Worm (Caenorhabditis elegans) whole organism, L1 larva: ENCODE data around the gene fipr-8.

ENCODE experiments used
- C04F5.9 ChIP-seq: sonication (generic microtip); optimal IDR thresholded peaks from 2 replicates; lab custom pipeline; 2016; ENCODE audit warnings: missing genetic modification characterization, missing compliant biosample characterization
- C34B4.2 ChIP-seq: sonication (generic microtip); optimal IDR thresholded peaks from 2 replicates; lab custom pipeline; 2017; ENCODE audit warnings: mild to moderate bottlenecking, missing genetic modification characterization, missing compliant biosample characterization
- aha-1 ChIP-seq: fragments of 150-350 bp; optimal IDR thresholded peaks from 2 replicates; lab custom pipeline; 2014; ENCODE audit warnings: missing biosample characterization, missing genetic modification characterization
- alr-1 ChIP-seq: fragments of 200-800 bp; sonication (Bioruptor generic); optimal IDR thresholded peaks from 2 replicates; lab custom pipeline; 2018; ENCODE audit warnings: borderline replicate concordance, mild to moderate bottlenecking, missing genetic modification characterization, missing compliant biosample characterization
- blmp-1 ChIP-seq: fragments of 150-350 bp; optimal IDR thresholded peaks from 2 replicates; lab custom pipeline; 2014; ENCODE audit warnings: missing biosample characterization, missing genetic modification characterization
- ceh-63 ChIP-seq: fragments of 200-800 bp; sonication (Bioruptor generic); optimal IDR thresholded peaks from 2 replicates; lab custom pipeline; 2018; ENCODE audit warnings: mild to moderate bottlenecking, missing genetic modification characterization, missing compliant biosample characterization
- ces-1 ChIP-seq: fragments of 150-350 bp; optimal IDR thresholded peaks from 2 replicates; lab custom pipeline; 2014; ENCODE audit warnings: missing biosample characterization, missing genetic modification reagents, missing genetic modification characterization
- efl-3 ChIP-seq: fragments of 200-800 bp; sonication (Bioruptor generic); optimal IDR thresholded peaks from 2 replicates; lab custom pipeline; 2018; ENCODE audit warnings: mild to moderate bottlenecking, missing genetic modification characterization, missing compliant biosample characterization
- elt-2 ChIP-seq: sonication (generic microtip); optimal IDR thresholded peaks from 2 replicates; lab custom pipeline; 2016; ENCODE audit warnings: missing genetic modification characterization, mild to moderate bottlenecking, inconsistent platforms, missing compliant biosample characterization, missing genetic modification reagents
- elt-3 ChIP-seq, 6 experiments: fragments of 150-350 bp in 1 of 6; sonication (generic microtip); optimal IDR thresholded peaks; 2 replicates each; lab custom pipeline; 2017 to 2018; ENCODE audit warnings: missing biosample characterization in 6 of 6, missing genetic modification characterization in 6 of 6, inconsistent platforms in 1 of 6
- fkh-10 ChIP-seq: sonication (generic microtip); optimal IDR thresholded peaks from 2 replicates; lab custom pipeline; 2017; ENCODE audit warnings: missing biosample characterization, missing genetic modification reagents, missing genetic modification characterization
- grh-1 ChIP-seq: fragments of 200-800 bp; sonication (Bioruptor generic); IDR thresholded peaks from 2 replicates; pipeline ENCODE4 v1.3.6; 2022; ENCODE audit warnings: missing genetic modification reagents, missing genetic modification characterization, missing compliant biosample characterization
- hlh-17 ChIP-seq: fragments of 200-800 bp; sonication (Bioruptor generic); optimal IDR thresholded peaks from 2 replicates; lab custom pipeline; 2018; ENCODE audit warnings: missing genetic modification characterization, mild to moderate bottlenecking, missing compliant biosample characterization, moderate library complexity, borderline replicate concordance
- hpl-2 ChIP-seq: fragments of 150-350 bp; optimal IDR thresholded peaks from 2 replicates; lab custom pipeline; 2014; ENCODE audit warnings: missing biosample characterization, missing genetic modification reagents, missing genetic modification characterization
- jun-1 ChIP-seq: fragments of 150-350 bp; optimal IDR thresholded peaks from 2 replicates; lab custom pipeline; 2014; ENCODE audit warnings: missing biosample characterization, missing genetic modification reagents, missing genetic modification characterization
- lin-35 ChIP-seq, 2 experiments: fragments of 150-350 bp; optimal IDR thresholded peaks; 2 replicates each; lab custom pipeline; 2014; ENCODE audit warnings: missing biosample characterization in 2 of 2, missing genetic modification characterization in 2 of 2, missing genetic modification reagents in 2 of 2
- lir-3 ChIP-seq: sonication (generic microtip); optimal IDR thresholded peaks from 2 replicates; lab custom pipeline; 2016; ENCODE audit warnings: mild to moderate bottlenecking, missing genetic modification characterization, moderate library complexity, missing compliant biosample characterization; ENCODE audit not compliant: poor library complexity
- lsy-2 ChIP-seq, 2 experiments: fragments of 150-350 bp; optimal IDR thresholded peaks; 2 replicates each; lab custom pipeline; 2014; ENCODE audit warnings: missing biosample characterization in 2 of 2, missing genetic modification characterization in 2 of 2
- mab-9 ChIP-seq: fragments of 200-800 bp; sonication (Bioruptor generic); IDR thresholded peaks from 2 replicates; pipeline ENCODE4 v1.3.6; 2022; ENCODE audit warnings: missing genetic modification reagents, missing genetic modification characterization, missing compliant biosample characterization
- mdl-1 ChIP-seq, 2 experiments: fragments of 150-350 bp; optimal IDR thresholded peaks; 2 replicates each; lab custom pipeline; 2014 to 2017; ENCODE audit warnings: missing biosample characterization in 2 of 2, missing genetic modification characterization in 2 of 2, inconsistent platforms in 1 of 2
- nhr-20 ChIP-seq: sonication (generic microtip); optimal IDR thresholded peaks from 2 replicates; lab custom pipeline; 2016; ENCODE audit warnings: mild to moderate bottlenecking, missing genetic modification characterization, missing compliant biosample characterization
- nhr-28 ChIP-seq: fragments of 150-350 bp; optimal IDR thresholded peaks from 2 replicates; lab custom pipeline; 2014; ENCODE audit warnings: missing biosample characterization, missing genetic modification characterization
- nhr-47 ChIP-seq: sonication (generic microtip); optimal IDR thresholded peaks from 2 replicates; lab custom pipeline; 2016; ENCODE audit warnings: mild to moderate bottlenecking, missing genetic modification characterization, moderate library complexity, missing compliant biosample characterization
- nhr-90 ChIP-seq: sonication (generic microtip); optimal IDR thresholded peaks from 2 replicates; lab custom pipeline; 2016; ENCODE audit warnings: mild to moderate bottlenecking, missing genetic modification characterization, missing compliant biosample characterization; ENCODE audit not compliant: poor library complexity
- pag-3 ChIP-seq: sonication (generic microtip); optimal IDR thresholded peaks from 2 replicates; lab custom pipeline; 2017; ENCODE audit warnings: missing genetic modification characterization, mild to moderate bottlenecking, missing compliant biosample characterization, antibody characterized with exemption, borderline replicate concordance; ENCODE audit not compliant: insufficient read depth
- pax-3 ChIP-seq: fragments of 200-800 bp; sonication (Bioruptor generic); optimal IDR thresholded peaks from 2 replicates; lab custom pipeline; 2018; ENCODE audit warnings: mild to moderate bottlenecking, missing genetic modification characterization, moderate library complexity, missing compliant biosample characterization
- pqm-1 ChIP-seq: sonication (generic microtip); optimal IDR thresholded peaks from 3 replicates; lab custom pipeline; 2017; ENCODE audit warnings: missing biosample characterization, missing genetic modification characterization
- rnt-1 ChIP-seq: sonication (generic microtip); optimal IDR thresholded peaks from 2 replicates; lab custom pipeline; 2016; ENCODE audit warnings: mild to moderate bottlenecking, missing genetic modification characterization, moderate library complexity, missing compliant biosample characterization
- sup-37 ChIP-seq: fragments of 200-800 bp; sonication (Bioruptor generic); optimal IDR thresholded peaks from 2 replicates; lab custom pipeline; 2018; ENCODE audit warnings: mild to moderate bottlenecking, missing genetic modification characterization, missing compliant biosample characterization
- swsn-7 ChIP-seq: sonication (generic microtip); optimal IDR thresholded peaks from 2 replicates; lab custom pipeline; 2016; ENCODE audit warnings: missing genetic modification characterization, missing compliant biosample characterization
- tlp-1 ChIP-seq: fragments of 150-350 bp; optimal IDR thresholded peaks from 2 replicates; lab custom pipeline; 2014; ENCODE audit warnings: missing biosample characterization, missing genetic modification characterization
- unc-62 ChIP-seq: fragments of 150-350 bp; optimal IDR thresholded peaks from 2 replicates; lab custom pipeline; 2014; ENCODE audit warnings: missing biosample characterization, missing genetic modification reagents, missing genetic modification characterization
- unc-86 ChIP-seq: sonication (generic microtip); optimal IDR thresholded peaks from 2 replicates; lab custom pipeline; 2016; ENCODE audit warnings: missing genetic modification characterization, missing compliant biosample characterization
- xbp-1 ChIP-seq: sonication (generic microtip); optimal IDR thresholded peaks from 2 replicates; lab custom pipeline; 2016; ENCODE audit warnings: missing genetic modification characterization, missing compliant biosample characterization
- ztf-4 ChIP-seq: fragments of 150-350 bp; optimal IDR thresholded peaks from 2 replicates; lab custom pipeline; 2014; ENCODE audit warnings: missing biosample characterization, missing genetic modification characterization

The fipr-8 gene

ce11 chrV:10216724-10217123 lies 23.0 kb downstream of the fipr-8 start, which contains the start of gene ZK856.14:
Gene ZK856.14, plus strand, starts transcription at chrV:10217024.
- no peak for TF ChIP-seq jun-1 (tag; lab: Kevin White, UChicago)
- TF ChIP-seq blmp-1 (tag; lab: Kevin White, UChicago): no peak
- no peak for TF ChIP-seq ztf-4 (tag; lab: Kevin White, UChicago)
- TF ChIP-seq sup-37 (GFP tag; lab: Kevin White, UChicago): no peak
- TF ChIP-seq pax-3 (tag; lab: Kevin White, UChicago): no peak
- no peak for TF ChIP-seq elt-2 (tag; lab: Kevin White, UChicago)
- TF ChIP-seq ceh-63 (GFP tag; lab: Kevin White, UChicago): no peak
- TF ChIP-seq alr-1 (tag; lab: Kevin White, UChicago): no peak
- TF ChIP-seq pqm-1: no peak
- TF ChIP-seq grh-1 (GFP tag; lab: Robert Waterston, UW): no peak
- no peak for TF ChIP-seq efl-3 (GFP tag; lab: Kevin White, UChicago)
- no peak for TF ChIP-seq C04F5.9 (tag; lab: Kevin White, UChicago)
- no peak for TF ChIP-seq mdl-1 (tag; optimal IDR thresholded peaks at IDR 0.05; lab: Kevin White, UChicago)
- TF ChIP-seq swsn-7 (tag; lab: Kevin White, UChicago): no peak

- TF ChIP-seq elt-3 (tag; optimal IDR thresholded peaks at IDR 0.05; lab: Kevin White, UChicago) (no peak), lin-35 (GFP tag; optimal IDR thresholded peaks at IDR 0.05; lab: Kevin White, UChicago) (no peak), ces-1 (GFP tag; lab: Kevin White, UChicago) (no peak), fkh-10 (GFP tag; lab: Kevin White, UChicago) (no peak), pag-3 (no peak), sup-37 (GFP tag; lab: Kevin White, UChicago) (no peak), mab-9 (no peak), aha-1 (tag; lab: Kevin White, UChicago) (no peak), unc-62 (GFP tag; lab: Kevin White, UChicago) (no peak), nhr-90 (tag; lab: Kevin White, UChicago) (no peak), hpl-2 (GFP tag; lab: Kevin White, UChicago) (no peak), pqm-1 (no peak), rnt-1 (tag; lab: Kevin White, UChicago) (no peak), lsy-2 (tag; optimal IDR thresholded peaks at IDR 0.05; lab: Kevin White, UChicago) (no peak), nhr-20 (tag; lab: Kevin White, UChicago) (no peak), nhr-28 (no peak)
- TF ChIP-seq, all 84 proteins: peak for 0
Measured at ce11 chrV:10212627-10213026, 27.1 kb downstream of the fipr-8 start, which contains the start of gene hpo-40. Gene hpo-40, plus strand, starts transcription at chrV:10212927.

- TF ChIP-seq unc-62 (GFP tag; lab: Kevin White, UChicago): no peak
- TF ChIP-seq fkh-10 (GFP tag; lab: Kevin White, UChicago): no peak
- no peak for TF ChIP-seq efl-3 (GFP tag; lab: Kevin White, UChicago)
- no peak for TF ChIP-seq aha-1 (tag; lab: Kevin White, UChicago)
- TF ChIP-seq unc-86: no peak
- no peak for TF ChIP-seq mdl-1 (tag; optimal IDR thresholded peaks at IDR 0.05; lab: Kevin White, UChicago)
- TF ChIP-seq xbp-1 (tag; lab: Kevin White, UChicago): no peak
- TF ChIP-seq lir-3 (tag; lab: Kevin White, UChicago): no peak
- TF ChIP-seq tlp-1 (tag; lab: Kevin White, UChicago): no peak
- TF ChIP-seq nhr-47 (tag; lab: Kevin White, UChicago): no peak
- no peak for TF ChIP-seq alr-1 (tag; lab: Kevin White, UChicago)
- TF ChIP-seq hlh-17 (GFP tag; lab: Kevin White, UChicago): no peak
- TF ChIP-seq C04F5.9 (tag; lab: Kevin White, UChicago): no peak
- no peak for TF ChIP-seq C34B4.2 (tag; lab: Kevin White, UChicago)
Measured at ce11 chrV:10212027-10212426, 27.7 kb downstream of the fipr-8 start, which contains the start of gene zhit-3. Gene zhit-3, minus strand, starts transcription at chrV:10212127.
